Worm (Caenorhabditis elegans) whole organism, dauer: ENCODE data around the gene M05D6.8.

ENCODE experiments used
- unc-62 ChIP-seq: sonication (generic microtip); optimal IDR thresholded peaks from 2 replicates; lab custom pipeline; 2017; ENCODE audit warnings: missing biosample characterization, missing genetic modification reagents, missing genetic modification characterization

M05D6.8 gene

ce11 chrII:8450750-8451149, 20.3 kb downstream of the M05D6.8 start:
- TF ChIP-seq unc-62 = no peak

- TF ChIP-seq unc-62 = no peak
These were observed 21.4 kb downstream of the M05D6.8 start, which contains the start of gene F22B5.4 for ce11 chrII:8449660-8450118. Gene F22B5.4, plus strand, starts transcription at chrII:8449710.

ce11 chrII:8446731-8447130, 24.3 kb downstream of the M05D6.8 start, which contains the start of gene cut-3:
Gene cut-3, minus strand, starts transcription at chrII:8446831.
- TF ChIP-seq unc-62 = no peak

- TF ChIP-seq unc-62 = no peak
These were observed 27.0 kb downstream of the M05D6.8 start, which contains the start of gene evl-20 for ce11 chrII:8444007-8444406. Gene evl-20, plus strand, starts transcription at chrII:8444307.

- TF ChIP-seq unc-62 = no peak
These were observed 28.3 kb downstream of the M05D6.8 start, which contains the start of gene eif-3.G for ce11 chrII:8442717-8443223. Gene eif-3.G, plus strand, starts transcription at chrII:8442767.

- TF ChIP-seq unc-62 = no peak
These were observed 28.9 kb downstream of the M05D6.8 start for ce11 chrII:8442176-8442575.

ce11 chrII:8441519-8441918, 29.5 kb downstream of the M05D6.8 start:
- TF ChIP-seq unc-62 = no peak

- TF ChIP-seq unc-62 = no peak
These were observed 30.2 kb downstream of the M05D6.8 start for ce11 chrII:8440792-8441191.

ce11 chrII:8440097-8440496, 30.9 kb downstream of the M05D6.8 start:
- no peak for TF ChIP-seq unc-62

- no peak for TF ChIP-seq unc-62
These were observed 32.2 kb downstream of the M05D6.8 start, which contains the start of gene lips-10 for ce11 chrII:8438791-8439287. Gene lips-10, plus strand, starts transcription at chrII:8439168.

ce11 chrII:8437035-8437434, 34.0 kb downstream of the M05D6.8 start, which contains the start of gene acp-3:
Gene acp-3, minus strand, starts transcription at chrII:8437135.
- TF ChIP-seq unc-62 = no peak

- no peak for TF ChIP-seq unc-62
These were observed 36.0 kb downstream of the M05D6.8 start, which contains the start of gene acp-4 for ce11 chrII:8435005-8435404. Gene acp-4, minus strand, starts transcription at chrII:8435105.

- TF ChIP-seq unc-62 = no peak
These were observed 39.1 kb downstream of the M05D6.8 start, which contains the start of gene acp-2 for ce11 chrII:8431954-8432353. Gene acp-2, minus strand, starts transcription at chrII:8432054.

ce11 chrII:8428947-8429919, 41.8 kb downstream of the M05D6.8 start:
- TF ChIP-seq unc-62 = no peak

- no peak for TF ChIP-seq unc-62
These were observed 42.4 kb downstream of the M05D6.8 start, which contains the start of gene F14E5.2 for ce11 chrII:8428758-8428946. Gene F14E5.2, minus strand, starts transcription at chrII:8428858.

- no peak for TF ChIP-seq unc-62
These were observed 50.2 kb downstream of the M05D6.8 start for ce11 chrII:8420775-8421388.
